Worm (Caenorhabditis elegans) whole organism, early embryonic: ENCODE results near the gene arl-3.

ENCODE experiments used
- B0310.2 ChIP-seq: sonication (generic microtip); optimal IDR thresholded peaks from 2 replicates; lab custom pipeline; 2016; ENCODE audit warnings: mild to moderate bottlenecking, missing genetic modification characterization, missing compliant biosample characterization
- F13C5.2 ChIP-seq: sonication (generic microtip); optimal IDR thresholded peaks from 2 replicates; lab custom pipeline; 2017; ENCODE audit warnings: mild to moderate bottlenecking, missing genetic modification characterization, inconsistent platforms, missing compliant biosample characterization
- aly-1 ChIP-seq: sonication (generic microtip); optimal IDR thresholded peaks from 2 replicates; lab custom pipeline; 2016; ENCODE audit warnings: missing genetic modification characterization, missing compliant biosample characterization
- ama-1 ChIP-seq: fragments of 150-350 bp; optimal IDR thresholded peaks from 2 replicates; lab custom pipeline; 2014
- ceh-13 ChIP-seq: fragments of 200-800 bp; sonication (Bioruptor generic); optimal IDR thresholded peaks from 2 replicates; lab custom pipeline; 2018; ENCODE audit warnings: mild to moderate bottlenecking, missing genetic modification characterization, missing compliant biosample characterization
- ceh-36 ChIP-seq: sonication (generic microtip); optimal IDR thresholded peaks from 2 replicates; lab custom pipeline; 2016; ENCODE audit warnings: missing genetic modification characterization, inconsistent platforms, missing compliant biosample characterization
- ets-7 ChIP-seq: sonication (generic microtip); optimal IDR thresholded peaks from 2 replicates; lab custom pipeline; 2016; ENCODE audit warnings: missing genotype, missing genetic modification characterization, missing compliant biosample characterization
- flt-1 ChIP-seq: fragments of 200-800 bp; sonication (Bioruptor generic); IDR thresholded peaks from 2 replicates; pipeline ENCODE4 v1.3.6; 2022; ENCODE audit warnings: missing genetic modification characterization, missing compliant biosample characterization
- hmbx-1 ChIP-seq: sonication (generic microtip); optimal IDR thresholded peaks from 2 replicates; lab custom pipeline; 2016; ENCODE audit warnings: mild to moderate bottlenecking, missing genetic modification characterization, missing compliant biosample characterization
- hmg-4 ChIP-seq: fragments of 200-800 bp; sonication (Bioruptor generic); optimal IDR thresholded peaks from 2 replicates; lab custom pipeline; 2018; ENCODE audit warnings: mild to moderate bottlenecking, missing genetic modification characterization, missing compliant biosample characterization
- hnd-1 ChIP-seq: sonication (generic microtip); optimal IDR thresholded peaks from 2 replicates; lab custom pipeline; 2016; ENCODE audit warnings: missing genetic modification characterization, missing compliant biosample characterization
- pes-1 ChIP-seq: fragments of 200-800 bp; sonication (Bioruptor generic); IDR thresholded peaks from 2 replicates; pipeline ENCODE4 v1.3.6; 2022; ENCODE audit warnings: missing genetic modification reagents, missing genetic modification characterization, missing compliant biosample characterization
- scrt-1 ChIP-seq: fragments of 200-800 bp; sonication (Bioruptor generic); IDR thresholded peaks from 2 replicates; pipeline ENCODE4 v1.3.6; 2022; ENCODE audit warnings: missing genetic modification characterization, missing compliant biosample characterization
- sea-1 ChIP-seq: fragments of 200-800 bp; sonication (Bioruptor generic); conservative IDR thresholded peaks from 2 replicates; pipeline ENCODE4 v1.3.6; 2022; ENCODE audit warnings: missing genetic modification characterization, missing compliant biosample characterization
- tbx-11 ChIP-seq: fragments of 200-800 bp; sonication (Bioruptor generic); IDR thresholded peaks from 2 replicates; pipeline ENCODE4 v1.3.6; 2022; ENCODE audit warnings: missing genetic modification characterization, missing compliant biosample characterization
- tra-4 ChIP-seq: sonication (generic microtip); optimal IDR thresholded peaks from 2 replicates; lab custom pipeline; 2017; ENCODE audit warnings: missing genetic modification characterization, missing compliant biosample characterization

Gene arl-3

DNA sequence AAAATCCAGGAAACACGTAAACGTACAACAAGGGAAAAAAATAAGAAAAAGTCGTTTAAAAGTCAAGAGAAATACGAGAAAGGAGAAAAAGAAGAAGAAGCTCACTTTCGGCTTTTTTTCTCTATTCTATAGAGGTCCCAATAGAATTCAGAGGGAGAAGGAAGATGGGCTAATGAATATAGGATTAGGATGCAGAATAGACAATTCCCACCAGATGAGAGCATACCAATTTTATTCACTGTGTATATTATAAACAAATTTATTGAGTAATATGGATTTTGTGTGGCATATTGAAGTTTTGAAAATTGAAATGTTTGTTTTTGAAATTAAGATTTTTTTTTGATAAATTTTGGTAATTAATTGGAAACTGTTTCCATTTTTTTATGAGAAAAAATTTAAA is 38.2 kb downstream of the arl-3 start:
- TF ChIP-seq tra-4 (tag; lab: Kevin White, UChicago) (no peak), sea-1 (GFP tag; lab: Robert Waterston, UW) (no peak), B0310.2 (tag; lab: Kevin White, UChicago) (no peak), flt-1 (no peak), ama-1 (lab: Kevin White, UChicago) (no peak), ceh-13 (GFP tag; lab: Kevin White, UChicago) (no peak), pes-1 (GFP tag; lab: Robert Waterston, UW) (no peak), F13C5.2 (tag; lab: Kevin White, UChicago) (no peak), hnd-1 (no peak), ets-7 (tag; lab: Kevin White, UChicago) (no peak), scrt-1 (no peak), tbx-11 (no peak), ceh-36 (no peak), hmbx-1 (tag; lab: Kevin White, UChicago) (no peak)

ce11 chrII:14645290-14645689 is 39.0 kb downstream of the arl-3 start:
- TF ChIP-seq F13C5.2 (tag; lab: Kevin White, UChicago) (peak; percentile 3), B0310.2 (tag; lab: Kevin White, UChicago) (no peak)

ce11 chrII:14647550-14647949 is 41.3 kb downstream of the arl-3 start:
- no peak for TF ChIP-seq pes-1 (GFP tag; lab: Robert Waterston, UW)
- no peak for TF ChIP-seq hmg-4 (GFP tag; lab: Kevin White, UChicago)
- no peak for TF ChIP-seq aly-1 (tag; lab: Kevin White, UChicago)
- TF ChIP-seq tbx-11, result no peak
- no peak for TF ChIP-seq F13C5.2 (tag; lab: Kevin White, UChicago)
- no peak for TF ChIP-seq tra-4 (tag; lab: Kevin White, UChicago)
- TF ChIP-seq hmbx-1 (tag; lab: Kevin White, UChicago), result no peak
- no peak for TF ChIP-seq B0310.2 (tag; lab: Kevin White, UChicago)
- TF ChIP-seq hnd-1, result no peak
- no peak for TF ChIP-seq flt-1
